Fruit fly (Drosophila melanogaster) Kc167 (cell line): ENCODE results near the gene CG5860.

Experiments used
- Myc ChIP-seq: fragments of >200 bp; optimal IDR thresholded peaks from 2 replicates; lab custom pipeline; 2017; ENCODE audit warnings: missing external identifiers
- Sin3A ChIP-seq: fragments of >200 bp; optimal IDR thresholded peaks from 2 replicates; lab custom pipeline; 2018; ENCODE audit warnings: missing external identifiers
- h ChIP-seq: fragments of >200 bp; optimal IDR thresholded peaks from 3 replicates; lab custom pipeline; 2018; ENCODE audit warnings: missing external identifiers
- insv ChIP-seq: fragments of >200 bp; optimal IDR thresholded peaks from 3 replicates; lab custom pipeline; 2018; ENCODE audit warnings: missing external identifiers
- psq ChIP-seq: fragments of >200 bp; optimal IDR thresholded peaks from 2 replicates; lab custom pipeline; 2017; ENCODE audit warnings: missing external identifiers
- ttk ChIP-seq: sonication (Bioruptor generic); optimal IDR thresholded peaks from 2 replicates; lab custom pipeline; 2017; ENCODE audit warnings: missing external identifiers

dm6 chr3R:17406411-17406810 lies 3.0 kb upstream of the CG5860 start, which contains the start of the genes CG42824 and CG42798:
- TF ChIP-seq ttk (no peak), psq (lab: Kevin White, UChicago) (no peak), insv (no peak), Myc (lab: Kevin White, UChicago) (no peak), h (lab: Kevin White, UChicago) (no peak), Sin3A (no peak)
